Worm (Caenorhabditis elegans) whole organism, L4 larva: ENCODE data around the gene ocam-1.

Source experiments
- Y48G9A.11 ChIP-seq: fragments of 200-800 bp; sonication (Bioruptor generic); IDR thresholded peaks from 2 replicates; pipeline ENCODE4 v1.3.6; 2022; ENCODE audit warnings: missing genetic modification reagents, missing genetic modification characterization, missing compliant biosample characterization
- ama-1 ChIP-seq: fragments of 150-350 bp; optimal IDR thresholded peaks from 2 replicates; lab custom pipeline; 2014; ENCODE audit warnings: inconsistent platforms, mixed read lengths
- attf-4 ChIP-seq: sonication (generic microtip); optimal IDR thresholded peaks from 3 replicates; lab custom pipeline; 2017; ENCODE audit warnings: missing biosample characterization, missing genetic modification characterization
- cey-2 ChIP-seq: sonication (generic microtip); optimal IDR thresholded peaks from 3 replicates; lab custom pipeline; 2017; ENCODE audit warnings: missing genetic modification characterization, mild to moderate bottlenecking, missing compliant biosample characterization, antibody characterized with exemption, borderline replicate concordance; ENCODE audit not compliant: insufficient read depth
- fkh-10 ChIP-seq: fragments of 150-350 bp; optimal IDR thresholded peaks from 2 replicates; lab custom pipeline; 2014; ENCODE audit warnings: missing biosample characterization, missing genetic modification reagents, missing genetic modification characterization
- lin-29 ChIP-seq: fragments of 200-800 bp; sonication (Bioruptor generic); IDR thresholded peaks from 2 replicates; pipeline ENCODE4 v1.3.6; 2022; ENCODE audit warnings: missing genetic modification reagents, missing genetic modification characterization, missing compliant biosample characterization
- nhr-237 ChIP-seq: sonication (generic microtip); optimal IDR thresholded peaks from 2 replicates; lab custom pipeline; 2017; ENCODE audit warnings: missing biosample characterization, missing genetic modification characterization
- nhr-25 ChIP-seq: sonication (generic microtip); optimal IDR thresholded peaks from 2 replicates; lab custom pipeline; 2017; ENCODE audit warnings: missing genetic modification characterization, mild to moderate bottlenecking, missing compliant biosample characterization, antibody characterized with exemption, moderate library complexity, borderline replicate concordance; ENCODE audit not compliant: insufficient read depth
- nhr-28 ChIP-seq: fragments of 150-350 bp; optimal IDR thresholded peaks from 2 replicates; lab custom pipeline; 2014; ENCODE audit warnings: missing biosample characterization, missing genetic modification characterization
- nhr-41 ChIP-seq: fragments of 200-800 bp; sonication (Bioruptor generic); IDR thresholded peaks from 2 replicates; pipeline ENCODE4 v1.3.6; 2022; ENCODE audit warnings: missing genetic modification reagents, missing genetic modification characterization, missing compliant biosample characterization

DNA sequence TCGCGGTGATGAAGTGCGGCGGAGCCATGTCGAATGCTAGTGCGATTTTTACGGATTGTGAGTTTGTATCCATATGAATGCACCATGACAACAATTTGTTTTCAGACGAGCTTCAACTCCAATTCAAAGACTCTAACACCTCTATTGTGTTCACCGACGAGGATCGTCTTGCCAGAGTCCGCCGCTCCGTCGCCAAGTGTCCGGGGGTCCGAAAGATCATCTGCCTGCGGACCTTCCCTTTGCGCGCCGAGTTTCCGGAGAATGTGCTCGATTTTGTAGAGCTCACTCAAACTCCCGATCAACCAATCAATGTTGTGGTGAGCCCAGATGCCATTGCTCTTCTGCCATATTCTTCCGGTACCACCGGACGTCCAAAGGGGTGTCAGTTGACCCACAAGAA, 20.4 kb downstream of the ocam-1 start:
- no peak for TF ChIP-seq nhr-28
- TF ChIP-seq cey-2 (tag; lab: Kevin White, UChicago) = no peak
- TF ChIP-seq fkh-10 (GFP tag; lab: Kevin White, UChicago) = no peak
- no peak for TF ChIP-seq nhr-41 (GFP tag; lab: Robert Waterston, UW)
- TF ChIP-seq nhr-25 (tag; lab: Kevin White, UChicago) = no peak
- no peak for TF ChIP-seq lin-29 (GFP tag; lab: Robert Waterston, UW)
- TF ChIP-seq ama-1 (lab: Kevin White, UChicago) = no peak
- TF ChIP-seq attf-4 = no peak
- TF ChIP-seq nhr-237 = no peak
- no peak for TF ChIP-seq Y48G9A.11
